Worm (Caenorhabditis elegans) whole organism, early embryonic: ENCODE measurements around the gene pph-5.

Experiments used
- B0310.2 ChIP-seq: sonication (generic microtip); optimal IDR thresholded peaks from 2 replicates; lab custom pipeline; 2016; ENCODE audit warnings: mild to moderate bottlenecking, missing genetic modification characterization, missing compliant biosample characterization
- F13C5.2 ChIP-seq: sonication (generic microtip); optimal IDR thresholded peaks from 2 replicates; lab custom pipeline; 2017; ENCODE audit warnings: mild to moderate bottlenecking, missing genetic modification characterization, inconsistent platforms, missing compliant biosample characterization
- aly-1 ChIP-seq: sonication (generic microtip); optimal IDR thresholded peaks from 2 replicates; lab custom pipeline; 2016; ENCODE audit warnings: missing genetic modification characterization, missing compliant biosample characterization
- ama-1 ChIP-seq: fragments of 150-350 bp; optimal IDR thresholded peaks from 2 replicates; lab custom pipeline; 2014
- ceh-13 ChIP-seq: fragments of 200-800 bp; sonication (Bioruptor generic); optimal IDR thresholded peaks from 2 replicates; lab custom pipeline; 2018; ENCODE audit warnings: mild to moderate bottlenecking, missing genetic modification characterization, missing compliant biosample characterization
- ceh-36 ChIP-seq: sonication (generic microtip); optimal IDR thresholded peaks from 2 replicates; lab custom pipeline; 2016; ENCODE audit warnings: missing genetic modification characterization, inconsistent platforms, missing compliant biosample characterization
- ets-7 ChIP-seq: sonication (generic microtip); optimal IDR thresholded peaks from 2 replicates; lab custom pipeline; 2016; ENCODE audit warnings: missing genotype, missing genetic modification characterization, missing compliant biosample characterization
- flt-1 ChIP-seq: fragments of 200-800 bp; sonication (Bioruptor generic); IDR thresholded peaks from 2 replicates; pipeline ENCODE4 v1.3.6; 2022; ENCODE audit warnings: missing genetic modification characterization, missing compliant biosample characterization
- hmbx-1 ChIP-seq: sonication (generic microtip); optimal IDR thresholded peaks from 2 replicates; lab custom pipeline; 2016; ENCODE audit warnings: mild to moderate bottlenecking, missing genetic modification characterization, missing compliant biosample characterization
- hmg-4 ChIP-seq: fragments of 200-800 bp; sonication (Bioruptor generic); optimal IDR thresholded peaks from 2 replicates; lab custom pipeline; 2018; ENCODE audit warnings: mild to moderate bottlenecking, missing genetic modification characterization, missing compliant biosample characterization
- hnd-1 ChIP-seq: sonication (generic microtip); optimal IDR thresholded peaks from 2 replicates; lab custom pipeline; 2016; ENCODE audit warnings: missing genetic modification characterization, missing compliant biosample characterization
- pes-1 ChIP-seq: fragments of 200-800 bp; sonication (Bioruptor generic); IDR thresholded peaks from 2 replicates; pipeline ENCODE4 v1.3.6; 2022; ENCODE audit warnings: missing genetic modification reagents, missing genetic modification characterization, missing compliant biosample characterization
- scrt-1 ChIP-seq: fragments of 200-800 bp; sonication (Bioruptor generic); IDR thresholded peaks from 2 replicates; pipeline ENCODE4 v1.3.6; 2022; ENCODE audit warnings: missing genetic modification characterization, missing compliant biosample characterization
- sea-1 ChIP-seq: fragments of 200-800 bp; sonication (Bioruptor generic); conservative IDR thresholded peaks from 2 replicates; pipeline ENCODE4 v1.3.6; 2022; ENCODE audit warnings: missing genetic modification characterization, missing compliant biosample characterization
- tbx-11 ChIP-seq: fragments of 200-800 bp; sonication (Bioruptor generic); IDR thresholded peaks from 2 replicates; pipeline ENCODE4 v1.3.6; 2022; ENCODE audit warnings: missing genetic modification characterization, missing compliant biosample characterization
- tbx-37 ChIP-seq: fragments of 200-800 bp; sonication (Bioruptor generic); conservative IDR thresholded peaks from 2 replicates; pipeline ENCODE4 v1.3.6; 2022; ENCODE audit warnings: missing genetic modification reagents, missing genetic modification characterization, missing compliant biosample characterization
- tra-4 ChIP-seq: sonication (generic microtip); optimal IDR thresholded peaks from 2 replicates; lab custom pipeline; 2017; ENCODE audit warnings: missing genetic modification characterization, missing compliant biosample characterization

The pph-5 gene

ce11 chrV:19174626-19175025 lies 15.7 kb upstream of the pph-5 start, which contains the start of gene hot-2:
TSS of gene hot-2 (plus strand) at chrV:19174759.
- TF ChIP-seq scrt-1 (GFP tag; lab: Robert Waterston, UW) (no peak), sea-1 (GFP tag; lab: Robert Waterston, UW) (no peak), B0310.2 (tag; lab: Kevin White, UChicago) (no peak), hmbx-1 (tag; lab: Kevin White, UChicago) (no peak), ama-1 (lab: Kevin White, UChicago) (no peak), aly-1 (tag; lab: Kevin White, UChicago) (no peak), hmg-4 (no peak), ets-7 (tag; lab: Kevin White, UChicago) (no peak), hnd-1 (tag; lab: Kevin White, UChicago) (no peak), F13C5.2 (tag; lab: Kevin White, UChicago) (no peak)

- TF ChIP-seq tra-4 (tag; lab: Kevin White, UChicago) (no peak), F13C5.2 (tag; lab: Kevin White, UChicago) (no peak), scrt-1 (GFP tag; lab: Robert Waterston, UW) (no peak), ceh-36 (no peak), sea-1 (GFP tag; lab: Robert Waterston, UW) (no peak)
Measured at ce11 chrV:19175714-19176113, 14.6 kb upstream of the pph-5 start.

ce11 chrV:19177070-19177469 lies 13.3 kb upstream of the pph-5 start:
- no peak for TF ChIP-seq flt-1 (GFP tag; lab: Robert Waterston, UW)
- TF ChIP-seq ama-1 (lab: Kevin White, UChicago): no peak
- no peak for TF ChIP-seq tbx-11
- TF ChIP-seq ets-7 (tag; lab: Kevin White, UChicago): no peak
- TF ChIP-seq tbx-37 (GFP tag; lab: Robert Waterston, UW): no peak
- no peak for TF ChIP-seq tra-4 (tag; lab: Kevin White, UChicago)
- TF ChIP-seq sea-1 (GFP tag; lab: Robert Waterston, UW): no peak
- no peak for TF ChIP-seq aly-1 (tag; lab: Kevin White, UChicago)
- no peak for TF ChIP-seq scrt-1 (GFP tag; lab: Robert Waterston, UW)
- TF ChIP-seq ceh-36: no peak
- no peak for TF ChIP-seq hmbx-1 (tag; lab: Kevin White, UChicago)
- no peak for TF ChIP-seq hnd-1 (tag; lab: Kevin White, UChicago)
- TF ChIP-seq F13C5.2 (tag; lab: Kevin White, UChicago): no peak
- no peak for TF ChIP-seq pes-1 (GFP tag; lab: Robert Waterston, UW)
- TF ChIP-seq B0310.2 (tag; lab: Kevin White, UChicago): no peak
- TF ChIP-seq hmg-4: no peak
- TF ChIP-seq ceh-13 (GFP tag; lab: Kevin White, UChicago): no peak

- TF ChIP-seq hnd-1 (tag; lab: Kevin White, UChicago) (no peak), tbx-11 (no peak), ceh-36 (no peak), scrt-1 (GFP tag; lab: Robert Waterston, UW) (no peak), sea-1 (GFP tag; lab: Robert Waterston, UW) (no peak), hmbx-1 (tag; lab: Kevin White, UChicago) (no peak), pes-1 (GFP tag; lab: Robert Waterston, UW) (no peak), tra-4 (tag; lab: Kevin White, UChicago) (no peak), ama-1 (lab: Kevin White, UChicago) (no peak), hmg-4 (no peak), ceh-13 (GFP tag; lab: Kevin White, UChicago) (no peak), tbx-37 (GFP tag; lab: Robert Waterston, UW) (no peak), F13C5.2 (tag; lab: Kevin White, UChicago) (no peak), ets-7 (tag; lab: Kevin White, UChicago) (no peak), B0310.2 (tag; lab: Kevin White, UChicago) (no peak), flt-1 (GFP tag; lab: Robert Waterston, UW) (no peak), aly-1 (tag; lab: Kevin White, UChicago) (no peak)
Measured at ce11 chrV:19177804-19178203, 12.5 kb upstream of the pph-5 start.

- no peak for TF ChIP-seq hmg-4
- no peak for TF ChIP-seq F13C5.2 (tag; lab: Kevin White, UChicago)
- TF ChIP-seq tbx-11: no peak
Measured at ce11 chrV:19178896-19179295, 11.5 kb upstream of the pph-5 start.

- TF ChIP-seq F13C5.2 (tag; lab: Kevin White, UChicago) (no peak), tbx-11 (no peak), ama-1 (lab: Kevin White, UChicago) (no peak), ets-7 (tag; lab: Kevin White, UChicago) (no peak), ceh-36 (no peak), flt-1 (GFP tag; lab: Robert Waterston, UW) (no peak), scrt-1 (GFP tag; lab: Robert Waterston, UW) (no peak), aly-1 (tag; lab: Kevin White, UChicago) (no peak)
Measured at ce11 chrV:19181684-19182083, 8.7 kb upstream of the pph-5 start.

ce11 chrV:19201190-19201589 lies 10.8 kb downstream of the pph-5 start:
- TF ChIP-seq B0310.2 (tag; lab: Kevin White, UChicago): no peak
- TF ChIP-seq flt-1 (GFP tag; lab: Robert Waterston, UW): no peak
- no peak for TF ChIP-seq hmbx-1 (tag; lab: Kevin White, UChicago)
- no peak for TF ChIP-seq aly-1 (tag; lab: Kevin White, UChicago)
- TF ChIP-seq ceh-36: no peak
- no peak for TF ChIP-seq tbx-11
- no peak for TF ChIP-seq ets-7 (tag; lab: Kevin White, UChicago)
- no peak for TF ChIP-seq pes-1 (GFP tag; lab: Robert Waterston, UW)
- TF ChIP-seq tbx-37 (GFP tag; lab: Robert Waterston, UW): no peak
- TF ChIP-seq hnd-1 (tag; lab: Kevin White, UChicago): no peak

- TF ChIP-seq tbx-11 (no peak), scrt-1 (GFP tag; lab: Robert Waterston, UW) (no peak), hnd-1 (tag; lab: Kevin White, UChicago) (no peak), B0310.2 (tag; lab: Kevin White, UChicago) (no peak), sea-1 (GFP tag; lab: Robert Waterston, UW) (no peak), ama-1 (lab: Kevin White, UChicago) (no peak), tra-4 (tag; lab: Kevin White, UChicago) (no peak), flt-1 (GFP tag; lab: Robert Waterston, UW) (no peak), ceh-36 (no peak), ets-7 (tag; lab: Kevin White, UChicago) (no peak), tbx-37 (GFP tag; lab: Robert Waterston, UW) (no peak), aly-1 (tag; lab: Kevin White, UChicago) (no peak), pes-1 (GFP tag; lab: Robert Waterston, UW) (no peak), hmbx-1 (tag; lab: Kevin White, UChicago) (no peak)
Measured at ce11 chrV:19202800-19203199, 12.5 kb downstream of the pph-5 start.
